Worm (Caenorhabditis elegans) whole organism, early embryonic: Measurements from ENCODE around the gene eas-1.

Source experiments
- hnd-1 ChIP-seq: sonication (generic microtip); optimal IDR thresholded peaks from 2 replicates; lab custom pipeline; 2016; ENCODE audit warnings: missing genetic modification characterization, missing compliant biosample characterization
- sea-1 ChIP-seq: fragments of 200-800 bp; sonication (Bioruptor generic); conservative IDR thresholded peaks from 2 replicates; pipeline ENCODE4 v1.3.6; 2022; ENCODE audit warnings: missing genetic modification characterization, missing compliant biosample characterization

DNA sequence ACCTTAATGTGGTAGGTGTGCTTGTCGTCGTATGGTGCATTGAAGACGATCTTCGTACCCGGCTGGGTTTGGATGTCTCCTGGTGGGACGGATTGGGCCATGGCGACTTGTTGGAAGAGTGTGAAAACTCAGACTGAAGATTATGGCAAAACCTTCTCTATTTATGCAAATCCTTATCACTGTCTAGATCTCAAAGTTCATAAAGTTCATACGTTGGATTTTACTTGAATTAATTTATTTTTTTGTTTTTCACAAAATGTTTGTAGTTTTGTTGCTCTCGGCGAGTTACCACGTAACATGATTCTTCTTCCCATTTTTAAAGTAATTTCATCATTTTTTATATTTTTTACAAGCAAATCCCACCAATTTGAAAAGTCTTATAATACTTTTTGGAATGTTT is 46.0 kb downstream of the eas-1 start, which contains the start of gene msp-3:
- no peak for TF ChIP-seq hnd-1
- no peak for TF ChIP-seq sea-1 (GFP tag; lab: Robert Waterston, UW)
